Fruit fly (Drosophila melanogaster): ENCODE measurements around the gene CG17234.

- TF ChIP-seq CG7045 (GFP tag; optimal IDR thresholded peaks at IDR 0.05) (no peak), CG11617 (GFP tag; optimal IDR thresholded peaks at IDR 0.05) (no peak)
Measured at dm6 chr2L:2249578-2249977, 3.3 kb upstream of the CG17234 start.
